Worm (Caenorhabditis elegans): Measurements from ENCODE around the gene Y53G8B.2.

The Y53G8B.2 gene

ce11 chrIII:3139144-3139543 lies 35.4 kb upstream of the Y53G8B.2 start, which contains the start of gene mec-12:
Gene mec-12 (minus strand): TSS chrIII:3139234.
- TF ChIP-seq mep-1 (tag; optimal IDR thresholded peaks at IDR 0.05) (peak; percentile 43), ZK337.2 (GFP tag; IDR thresholded peaks at IDR 0.05) (no peak), set-16 (GFP tag; IDR thresholded peaks at IDR 0.05) (no peak), lsy-2 (tag; optimal IDR thresholded peaks at IDR 0.05) (peak in 1 of 2 experiments; percentile 20), aha-1 (tag) (peak; percentile 66), attf-4 (tag; optimal IDR thresholded peaks at IDR 0.05) (no peak), ceh-20 (GFP tag; IDR thresholded peaks at IDR 0.05) (no peak), ctbp-1 (GFP tag; IDR thresholded peaks at IDR 0.05) (0 out of 2 replicates have a peak, but pooled peaks have one; percentile 29), ceh-28 (tag; optimal IDR thresholded peaks at IDR 0.05) (no peak), zip-11 (GFP tag; IDR thresholded peaks at IDR 0.05) (no peak), snpc-4 (tag; optimal IDR thresholded peaks at IDR 0.05) (no peak), cey-2 (tag; optimal IDR thresholded peaks at IDR 0.05; ENCODE audit: borderline replicate concordance, insufficient read depth) (no peak), spr-1 (tag; optimal IDR thresholded peaks at IDR 0.05) (no peak), tag-97 (GFP tag; IDR thresholded peaks at IDR 0.05) (no peak), nhr-111 (GFP tag; optimal IDR thresholded peaks at IDR 0.05) (no peak), mes-2 (tag; optimal IDR thresholded peaks at IDR 0.05; ENCODE audit: poor library complexity, severe bottlenecking) (no peak), unc-62 (GFP tag; optimal IDR thresholded peaks at IDR 0.05 in 1 of 2) (no peak), unc-62 (tag; optimal IDR thresholded peaks at IDR 0.05) (no peak), nhr-237 (tag; optimal IDR thresholded peaks at IDR 0.05) (no peak), lim-7 (GFP tag; IDR thresholded peaks at IDR 0.05) (no peak), tra-1 (GFP tag; IDR thresholded peaks at IDR 0.05) (no peak)

- no peak for TF ChIP-seq daf-12 (tag; optimal IDR thresholded peaks at IDR 0.05)
- 0 out of 2 replicates have a peak, but pooled peaks have one; percentile 5 for TF ChIP-seq egl-43 (GFP tag; IDR thresholded peaks at IDR 0.05)
These were observed 34.3 kb upstream of the Y53G8B.2 start for ce11 chrIII:3138087-3138486.

- TF ChIP-seq tag-97 (GFP tag; IDR thresholded peaks at IDR 0.05) (no peak), unc-62 (GFP tag; optimal IDR thresholded peaks at IDR 0.05 in 1 of 2) (peak in 1 of 2 experiments; percentile 80), unc-62 (tag; optimal IDR thresholded peaks at IDR 0.05) (no peak), nhr-25 (tag; optimal IDR thresholded peaks at IDR 0.05; ENCODE audit: borderline replicate concordance, insufficient read depth) (no peak), dve-1 (tag; optimal IDR thresholded peaks at IDR 0.05; ENCODE audit: insufficient read depth) (no peak), attf-4 (tag; optimal IDR thresholded peaks at IDR 0.05) (no peak), php-3 (GFP tag; IDR thresholded peaks at IDR 0.05) (no peak), nhr-6 (tag; optimal IDR thresholded peaks at IDR 0.05) (no peak), ztf-11 (tag; optimal IDR thresholded peaks at IDR 0.05) (no peak), F10B5.3 (tag; optimal IDR thresholded peaks at IDR 0.05) (no peak), ceh-20 (GFP tag; IDR thresholded peaks at IDR 0.05) (no peak), zip-2 (tag; optimal IDR thresholded peaks at IDR 0.05) (no peak), aha-1 (tag) (peak; percentile 39), mes-2 (tag; optimal IDR thresholded peaks at IDR 0.05; ENCODE audit: poor library complexity, severe bottlenecking) (no peak), ceh-32 (tag; optimal IDR thresholded peaks at IDR 0.05; ENCODE audit: poor library complexity) (no peak), aly-2 (tag; optimal IDR thresholded peaks at IDR 0.05) (no peak)
These were observed 32.7 kb upstream of the Y53G8B.2 start for ce11 chrIII:3136325-3137001.

ce11 chrIII:3129036-3129435 lies 25.3 kb upstream of the Y53G8B.2 start, which contains the start of gene Y53G8B.1:
Gene Y53G8B.1 (plus strand): TSS chrIII:3129277.
- no peak for TF ChIP-seq attf-4 (tag; optimal IDR thresholded peaks at IDR 0.05)
- no peak for TF ChIP-seq ces-1 (GFP tag; optimal IDR thresholded peaks at IDR 0.05)
- no peak for TF ChIP-seq lim-7 (GFP tag; IDR thresholded peaks at IDR 0.05)
- no peak for TF ChIP-seq Y105C5A.15 (GFP tag; IDR thresholded peaks at IDR 0.05)
- no peak for TF ChIP-seq tra-1 (GFP tag; IDR thresholded peaks at IDR 0.05)
- TF ChIP-seq aly-2 (tag; optimal IDR thresholded peaks at IDR 0.05), result no peak
- no peak for TF ChIP-seq spr-1 (tag; optimal IDR thresholded peaks at IDR 0.05)
- TF ChIP-seq Y48G9A.11 (GFP tag; IDR thresholded peaks at IDR 0.05), result no peak
- TF ChIP-seq lin-29 (GFP tag; IDR thresholded peaks at IDR 0.05), result no peak
- peak; percentile 7 for TF ChIP-seq nhr-28 (tag; optimal IDR thresholded peaks at IDR 0.05)
- TF ChIP-seq F10B5.3 (tag; optimal IDR thresholded peaks at IDR 0.05), result no peak
- TF ChIP-seq R02D3.7 (tag; optimal IDR thresholded peaks at IDR 0.05), result no peak
- no peak for TF ChIP-seq pqm-1 (tag; optimal IDR thresholded peaks at IDR 0.05)
- no peak for TF ChIP-seq lin-15B (tag; optimal IDR thresholded peaks at IDR 0.05)
- TF ChIP-seq duxl-1 (tag; optimal IDR thresholded peaks at IDR 0.05; ENCODE audit: poor library complexity), result no peak
- TF ChIP-seq ZK546.5 (tag; optimal IDR thresholded peaks at IDR 0.05), result no peak
- no peak for TF ChIP-seq daf-16 (GFP tag; optimal IDR thresholded peaks at IDR 0.05)
- TF ChIP-seq daf-16 (tag; optimal IDR thresholded peaks at IDR 0.05), result peak; percentile 78
- TF ChIP-seq lin-38 (GFP tag; IDR thresholded peaks at IDR 0.05), result no peak
- no peak for TF ChIP-seq tag-97 (GFP tag; IDR thresholded peaks at IDR 0.05)
